Fruit fly (Drosophila melanogaster) whole organism: ENCODE results near the gene CG5346.

Experiments
- CG8478 ChIP-seq: fragments of >200 bp; optimal IDR thresholded peaks from 2 replicates; lab custom pipeline; 2018; ENCODE audit warnings: inconsistent platforms
- EcR ChIP-seq, 2 experiments: fragments of >200 bp; optimal IDR thresholded peaks; 2 replicates each; lab custom pipeline; 2017; ENCODE audit warnings: missing biosample characterization in 2 of 2, missing genetic modification characterization in 2 of 2, missing genetic modification reagents in 2 of 2
- psq ChIP-seq: fragments of >200 bp; optimal IDR thresholded peaks from 2 replicates; lab custom pipeline; 2017

DNA sequence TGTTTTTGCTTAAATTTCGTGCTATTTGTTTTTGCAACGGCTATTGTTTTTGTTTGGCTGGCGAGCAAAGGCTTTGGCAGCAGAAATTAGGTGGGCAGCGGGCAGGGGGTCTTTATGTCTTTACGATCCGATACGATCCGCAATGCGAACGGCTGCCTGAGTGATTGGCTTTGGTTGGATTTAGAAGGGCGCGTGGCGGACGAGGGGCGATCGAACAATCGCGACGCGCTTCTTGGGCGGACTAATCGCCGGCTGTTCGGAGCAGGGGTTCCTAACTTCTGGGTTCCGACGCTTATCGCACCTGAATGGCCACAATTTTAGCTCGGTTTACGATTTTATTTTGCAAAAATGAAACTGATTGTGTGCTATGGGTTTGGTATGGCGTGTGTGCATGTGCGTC is 1.3 kb downstream of the CG5346 start:
- no peak for TF ChIP-seq CG8478 (lab: Kevin White, UChicago)
- no peak for TF ChIP-seq EcR (GFP tag; optimal IDR thresholded peaks at IDR 0.05; lab: Kevin White, UChicago)
- no peak for TF ChIP-seq psq (lab: Kevin White, UChicago)
